Worm (Caenorhabditis elegans) whole organism, young adult: ENCODE data around the gene ntl-9.

Experiments
- attf-6 ChIP-seq: fragments of 200-800 bp; sonication (Bioruptor generic); IDR thresholded peaks from 2 replicates; pipeline ENCODE4 v1.3.6; 2022; ENCODE audit warnings: missing genetic modification reagents, missing genetic modification characterization, missing compliant biosample characterization
- cebp-2 ChIP-seq: fragments of 200-800 bp; sonication (Bioruptor generic); IDR thresholded peaks from 2 replicates; pipeline ENCODE4 v1.3.6; 2022; ENCODE audit warnings: missing genetic modification characterization, missing compliant biosample characterization
- let-607 ChIP-seq, 2 experiments: fragments of 200-800 bp in 1 of 2; sonication (Bioruptor generic) in 1 of 2; sonication (generic microtip) in 1 of 2; optimal IDR thresholded peaks; 2 replicates each; lab custom pipeline; 2016 to 2018; ENCODE audit warnings: mild to moderate bottlenecking in 2 of 2, missing compliant biosample characterization in 2 of 2, missing genetic modification characterization in 2 of 2, moderate library complexity in 2 of 2, missing genotype in 1 of 2
- madf-10 ChIP-seq: sonication (generic microtip); optimal IDR thresholded peaks from 2 replicates; lab custom pipeline; 2016; ENCODE audit warnings: mild to moderate bottlenecking, missing genetic modification characterization, missing compliant biosample characterization
- madf-6 ChIP-seq: fragments of 200-800 bp; sonication (Bioruptor generic); IDR thresholded peaks from 2 replicates; pipeline ENCODE4 v1.3.6; 2022; ENCODE audit warnings: missing genetic modification reagents, missing genetic modification characterization, missing compliant biosample characterization
- sptf-2 ChIP-seq: fragments of 200-800 bp; sonication (Bioruptor generic); optimal IDR thresholded peaks from 2 replicates; lab custom pipeline; 2018; ENCODE audit warnings: mild to moderate bottlenecking, missing genetic modification characterization, missing compliant biosample characterization

ce11 chrIII:4948631-4949030, 4.3 kb downstream of the ntl-9 start:
- TF ChIP-seq madf-10 (no peak), attf-6 (GFP tag; lab: Robert Waterston, UW) (no peak), madf-6 (peak; percentile 50; the same call in 1 of the 2 replicates), let-607 (tag; optimal IDR thresholded peaks at IDR 0.05; lab: Kevin White, UChicago) (no peak), sptf-2 (no peak), cebp-2 (no peak)
